Worm (Caenorhabditis elegans) whole organism, dauer: ENCODE data around the gene R11G1.2.

Experiments used
- unc-62 ChIP-seq: sonication (generic microtip); optimal IDR thresholded peaks from 2 replicates; lab custom pipeline; 2017; ENCODE audit warnings: missing biosample characterization, missing genetic modification reagents, missing genetic modification characterization

The R11G1.2 gene

DNA sequence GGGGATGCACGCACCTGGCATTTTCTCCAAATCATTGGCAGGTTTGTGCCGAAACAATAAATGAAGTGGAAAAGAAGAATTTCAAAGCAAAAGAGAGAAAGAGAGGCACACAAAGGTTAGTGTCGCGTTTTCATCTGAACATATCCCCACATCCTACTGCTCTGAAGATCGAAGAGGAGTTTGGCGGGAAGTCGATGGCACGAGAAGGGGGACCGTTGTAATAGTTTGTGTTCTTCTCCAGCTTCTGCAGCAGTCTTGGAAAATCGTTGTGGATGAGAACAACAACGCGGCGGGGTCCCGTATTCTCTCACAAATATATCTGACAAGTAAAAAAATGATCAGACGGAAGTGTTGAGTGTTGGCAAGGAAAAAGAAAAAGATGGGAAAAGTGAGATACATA lies 4.5 kb upstream of the R11G1.2 start:
- TF ChIP-seq unc-62 (GFP tag; lab: Kevin White, UChicago) = no peak

DNA sequence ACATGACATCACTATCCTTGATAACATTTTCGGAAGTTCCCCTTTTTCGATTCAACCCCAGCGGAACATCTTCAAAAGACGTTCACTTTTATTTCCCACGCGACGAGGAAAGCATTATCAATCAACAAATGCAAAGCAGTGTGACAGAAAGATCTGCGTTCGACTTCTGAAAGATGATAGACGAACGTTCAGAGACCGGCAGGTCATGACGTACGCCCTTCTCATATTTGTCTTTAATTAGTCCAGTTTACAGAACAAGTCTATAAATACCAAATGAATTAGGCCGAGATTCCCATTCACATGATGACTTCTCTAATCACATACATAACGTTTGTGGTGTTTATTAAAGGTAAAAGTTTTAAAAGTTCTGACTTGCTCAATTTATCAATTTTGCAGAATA lies 4.2 kb downstream of the R11G1.2 start, which contains the start of gene R11G1.11:
TSS of gene R11G1.11 (plus strand) at position 301 of the 400 bp plus-strand sequence.
- no peak for TF ChIP-seq unc-62 (GFP tag; lab: Kevin White, UChicago)

DNA sequence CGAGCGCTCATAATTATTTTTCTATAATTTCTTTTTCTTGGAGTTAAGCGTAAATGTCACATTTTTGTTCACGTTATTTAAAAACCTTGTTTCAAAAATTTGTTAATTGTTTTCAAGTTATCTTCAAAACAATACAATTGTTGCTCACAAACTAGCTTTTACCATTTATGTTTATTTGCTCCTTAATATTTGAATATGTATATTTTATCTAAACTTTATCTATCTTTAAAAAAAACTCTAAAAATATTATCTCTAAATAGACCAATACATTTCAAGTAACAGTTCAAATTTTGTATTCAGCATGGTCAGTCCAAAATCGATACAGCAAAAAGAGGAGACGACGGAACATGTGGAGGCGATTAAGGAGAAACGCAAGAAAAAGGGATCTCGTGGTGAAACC lies 5.6 kb downstream of the R11G1.2 start, which contains the start of gene R11G1.7:
TSS of gene R11G1.7 (plus strand) at position 301 of the 400 bp plus-strand sequence.
- TF ChIP-seq unc-62 (GFP tag; lab: Kevin White, UChicago) = no peak

DNA sequence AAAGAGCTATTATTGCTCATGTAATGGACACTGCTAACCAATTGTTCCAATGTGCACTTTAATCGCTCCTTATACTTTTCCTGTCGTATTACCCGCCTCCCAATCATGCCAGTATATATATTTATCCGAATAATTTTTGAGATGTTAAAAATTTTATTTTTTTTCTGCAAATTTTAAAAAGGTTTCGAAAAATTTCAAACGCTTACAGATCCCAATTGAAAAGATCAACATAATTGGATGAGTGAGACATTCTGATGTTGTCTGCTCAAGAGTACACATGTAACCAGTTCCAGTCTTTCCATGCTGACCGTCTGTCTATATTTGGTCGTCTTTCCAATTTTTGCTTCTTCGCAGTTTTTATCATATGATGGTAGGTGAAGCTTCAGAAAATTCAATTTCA lies 8.8 kb downstream of the R11G1.2 start, which contains the start of gene R11G1.1:
TSS of gene R11G1.1 (plus strand) at position 301 of the 400 bp plus-strand sequence.
- TF ChIP-seq unc-62 (GFP tag; lab: Kevin White, UChicago) = no peak

DNA sequence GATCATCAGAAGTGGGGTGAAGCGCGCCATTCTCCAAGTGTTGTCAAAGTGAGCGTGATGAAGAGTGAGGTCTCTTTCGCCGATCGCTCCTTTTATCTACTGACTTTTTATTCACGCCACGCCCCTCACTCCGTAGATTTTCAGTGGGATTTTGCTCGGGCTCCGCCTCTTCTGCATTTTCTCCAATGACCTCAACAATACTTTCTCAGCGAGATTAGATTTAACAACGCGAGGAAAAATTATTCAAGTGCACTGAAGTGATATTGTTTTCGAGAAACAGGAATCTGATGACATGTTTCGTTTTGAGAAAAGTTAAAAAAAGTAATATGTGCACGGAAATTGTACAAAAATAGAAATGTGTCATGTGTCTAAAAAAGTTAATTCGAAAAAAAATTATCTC lies 18.4 kb downstream of the R11G1.2 start, which contains the start of gene snet-1:
TSS of gene snet-1 (minus strand) at position 101 of the 400 bp plus-strand sequence.
- no peak for TF ChIP-seq unc-62 (GFP tag; lab: Kevin White, UChicago)

DNA sequence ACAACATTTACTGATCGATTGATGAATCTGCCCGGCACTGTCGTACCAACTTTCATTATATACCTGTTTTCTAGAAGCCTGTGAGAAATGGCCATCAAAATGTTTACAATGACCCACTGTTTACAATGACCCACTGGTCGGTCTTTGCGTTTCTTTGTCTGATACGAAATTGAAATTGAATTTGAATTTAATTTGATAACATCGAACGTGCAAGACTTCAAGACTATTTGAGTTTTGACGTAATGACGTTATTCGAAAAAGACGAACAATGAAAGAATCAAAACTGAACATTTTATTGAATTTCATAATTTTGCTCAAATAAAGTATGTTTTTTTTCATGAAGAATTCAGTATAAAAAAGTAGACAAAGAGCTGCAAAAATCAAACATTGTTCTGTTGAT lies 21.6 kb downstream of the R11G1.2 start, which contains the start of gene C02F12.5:
TSS of gene C02F12.5 (minus strand) at position 101 of the 400 bp plus-strand sequence.
- TF ChIP-seq unc-62 (GFP tag; lab: Kevin White, UChicago) = no peak

DNA sequence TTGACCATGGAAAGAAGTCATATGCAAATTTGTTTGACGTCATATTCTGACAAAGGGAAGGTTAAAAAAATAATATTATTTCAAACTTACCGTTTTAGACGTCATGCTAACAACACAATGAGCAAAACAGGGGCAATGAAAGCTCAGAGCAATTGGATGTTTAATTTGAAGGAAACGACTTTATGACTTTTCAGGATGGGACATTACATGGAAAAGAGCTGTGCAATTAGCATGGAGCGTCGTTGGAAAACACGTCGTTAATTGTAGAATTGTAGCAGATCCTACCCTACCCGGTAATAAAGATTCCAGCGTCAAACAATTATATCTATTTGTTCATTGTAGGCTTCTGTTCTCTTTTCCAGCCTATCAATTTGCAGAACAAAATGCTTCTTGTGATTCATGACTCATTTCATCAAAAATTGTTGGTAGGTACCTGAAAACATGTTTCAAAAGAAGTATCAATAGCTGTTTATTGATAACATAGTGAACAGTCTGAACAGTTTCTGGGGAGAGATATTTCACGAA lies 23.2 kb downstream of the R11G1.2 start, which contains the start of gene ceh-63:
TSS of gene ceh-63 (minus strand) at position 475 of the 525 bp plus-strand sequence.
- no peak for TF ChIP-seq unc-62 (GFP tag; lab: Kevin White, UChicago)

DNA sequence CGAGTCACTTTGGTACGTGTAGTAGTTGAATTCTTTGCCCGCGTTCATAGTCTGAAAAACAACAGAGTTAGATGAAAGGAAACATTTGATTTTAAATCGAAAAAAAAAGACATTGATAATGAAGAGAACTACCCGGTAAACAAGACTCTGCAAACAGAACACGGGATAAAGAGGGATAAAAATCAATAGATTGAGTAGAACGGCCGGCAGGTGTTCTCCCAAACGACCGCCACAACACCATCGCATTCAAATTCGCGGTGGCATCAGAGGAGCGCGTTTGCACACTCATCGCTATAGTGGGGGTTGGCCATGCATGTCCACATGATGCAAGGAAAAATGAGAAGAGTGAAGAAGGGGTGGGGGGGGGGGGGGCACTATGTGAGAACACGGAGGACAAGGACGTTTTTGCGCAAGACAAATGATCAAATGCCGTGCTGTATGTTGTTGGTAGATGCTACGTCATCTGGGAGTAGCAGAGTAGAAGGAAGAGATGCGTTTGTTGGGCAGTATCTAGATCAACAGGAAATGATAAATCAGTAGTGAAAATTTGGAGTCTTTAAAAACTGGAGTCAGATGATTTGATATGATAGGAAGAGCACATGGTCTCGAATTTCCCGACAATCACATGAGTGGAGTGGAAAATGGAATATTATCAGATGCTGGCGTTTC lies 28.2 kb downstream of the R11G1.2 start, which contains the start of gene tag-52:
TSS of gene tag-52 (minus strand) at position 51 of the 669 bp plus-strand sequence.
- no peak for TF ChIP-seq unc-62 (GFP tag; lab: Kevin White, UChicago)

DNA sequence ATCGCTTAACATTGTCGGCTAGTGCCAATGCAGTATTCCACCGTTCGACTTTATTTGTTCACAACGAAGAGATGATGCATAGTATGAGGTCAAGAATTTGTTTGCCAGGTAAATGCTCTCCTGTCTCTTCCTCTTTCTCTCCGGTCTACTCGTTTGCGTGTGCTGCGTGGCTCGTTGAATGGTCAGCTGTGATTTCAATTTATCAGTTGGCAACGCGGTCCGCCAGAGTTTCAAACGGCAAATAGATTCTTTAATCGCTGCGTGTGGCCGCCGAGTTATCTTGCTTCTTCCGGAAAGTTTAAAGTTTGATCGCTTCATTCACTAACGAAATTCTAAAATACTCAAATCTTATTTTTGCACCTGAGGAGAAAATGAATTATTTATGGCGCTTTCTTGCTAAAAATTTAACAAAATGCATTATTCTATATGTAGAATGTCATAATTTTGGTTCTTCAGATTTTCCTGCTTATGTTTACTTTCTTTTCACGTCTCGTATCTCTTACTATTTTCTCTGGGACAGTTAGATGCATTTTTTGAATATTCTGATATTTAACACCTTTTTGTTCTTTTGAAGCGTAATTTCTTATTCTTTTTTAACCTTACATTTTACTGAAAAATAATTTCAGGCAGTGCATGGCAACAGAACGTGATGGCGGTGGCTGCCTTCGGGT lies 30.3 kb downstream of the R11G1.2 start, which contains the start of gene tsp-17:
TSS of gene tsp-17 (plus strand) at position 621 of the 671 bp plus-strand sequence.
- no peak for TF ChIP-seq unc-62 (GFP tag; lab: Kevin White, UChicago)

DNA sequence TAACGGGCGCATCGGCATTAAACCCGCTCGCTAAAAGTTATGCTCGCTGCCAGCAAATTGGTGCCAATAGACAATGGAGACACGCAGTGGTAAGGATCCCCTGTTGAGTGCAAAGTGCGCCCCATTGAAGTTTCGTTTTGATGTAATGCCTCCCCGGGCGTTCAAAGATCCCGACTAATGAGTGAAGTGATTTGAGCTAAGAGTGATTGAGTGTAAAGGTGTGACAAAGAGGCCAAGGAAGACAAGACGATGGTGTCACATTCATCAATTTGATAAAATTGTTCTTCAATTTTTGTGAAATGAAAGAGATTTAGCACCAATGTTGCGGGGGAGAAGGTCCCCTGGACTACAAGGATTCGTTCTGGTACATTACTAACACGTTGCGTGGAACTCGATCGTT lies 32.6 kb downstream of the R11G1.2 start:
- no peak for TF ChIP-seq unc-62 (GFP tag; lab: Kevin White, UChicago)

DNA sequence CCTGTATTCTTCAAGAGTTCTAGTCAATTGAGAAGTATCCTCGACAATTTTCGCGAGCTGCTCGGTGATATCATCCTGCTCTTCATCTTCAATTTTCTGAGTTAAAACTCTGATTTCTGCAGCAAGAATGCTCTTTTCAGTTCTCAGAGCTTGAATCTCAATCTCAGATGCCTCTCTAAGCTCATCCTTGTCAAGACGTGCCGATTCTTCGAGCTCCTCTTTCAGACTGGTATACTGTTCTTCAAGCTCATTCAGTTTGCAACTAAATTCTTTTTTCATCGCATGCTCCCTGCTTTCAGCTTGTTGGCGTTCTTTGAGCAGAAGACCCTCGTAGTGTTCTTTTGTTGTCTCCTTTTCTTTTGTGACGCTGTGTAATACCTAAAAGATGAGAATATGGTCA lies 36.0 kb downstream of the R11G1.2 start:
- TF ChIP-seq unc-62 (GFP tag; lab: Kevin White, UChicago) = no peak

DNA sequence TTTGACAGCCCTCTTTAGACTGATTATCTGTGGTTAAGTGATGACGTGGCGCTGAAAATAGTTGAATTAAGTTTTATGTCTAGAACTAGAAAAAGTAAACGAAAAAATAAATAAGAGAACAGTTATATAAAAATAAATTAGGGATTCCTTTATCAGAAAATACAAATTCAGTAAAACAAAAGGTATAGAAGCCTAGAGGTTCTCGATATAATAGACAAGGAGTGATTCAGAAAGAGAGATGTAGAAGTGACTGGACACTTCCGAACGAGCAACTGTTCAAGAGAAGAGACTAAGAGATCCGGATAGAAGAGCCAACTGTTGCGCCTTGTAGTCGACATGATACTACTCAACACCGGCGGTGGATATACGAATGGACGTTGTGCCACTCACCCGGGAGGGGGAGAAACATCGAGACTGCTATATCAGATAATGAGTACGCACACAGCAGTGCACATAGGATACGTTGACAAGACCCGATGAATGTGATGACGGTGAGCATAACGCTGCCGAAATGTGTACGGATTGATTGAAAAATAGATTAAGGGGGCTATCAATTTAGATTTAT lies 38.8 kb downstream of the R11G1.2 start, which contains the start of gene tag-278:
TSS of gene tag-278 (minus strand) at position 51 of the 565 bp plus-strand sequence.
- TF ChIP-seq unc-62 (GFP tag; lab: Kevin White, UChicago) = no peak

DNA sequence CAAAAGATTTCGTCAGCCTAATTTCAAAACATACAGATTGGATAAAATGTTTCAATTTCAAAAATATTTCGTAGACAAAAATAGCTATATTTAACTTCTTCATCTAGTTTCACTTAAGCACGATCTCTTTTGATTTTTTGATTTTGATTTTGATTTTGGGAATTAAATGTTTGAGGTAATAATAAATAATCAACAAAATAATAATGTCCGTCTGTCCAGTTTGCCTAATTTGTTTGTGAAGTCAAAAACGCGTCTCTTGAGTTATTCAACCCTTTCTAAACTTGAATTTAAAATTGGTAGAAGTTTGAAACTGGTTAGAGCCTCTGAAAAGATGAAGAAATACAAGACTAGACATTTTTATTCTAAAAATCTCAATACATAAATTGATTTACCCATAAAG lies 39.4 kb downstream of the R11G1.2 start:
- no peak for TF ChIP-seq unc-62 (GFP tag; lab: Kevin White, UChicago)

DNA sequence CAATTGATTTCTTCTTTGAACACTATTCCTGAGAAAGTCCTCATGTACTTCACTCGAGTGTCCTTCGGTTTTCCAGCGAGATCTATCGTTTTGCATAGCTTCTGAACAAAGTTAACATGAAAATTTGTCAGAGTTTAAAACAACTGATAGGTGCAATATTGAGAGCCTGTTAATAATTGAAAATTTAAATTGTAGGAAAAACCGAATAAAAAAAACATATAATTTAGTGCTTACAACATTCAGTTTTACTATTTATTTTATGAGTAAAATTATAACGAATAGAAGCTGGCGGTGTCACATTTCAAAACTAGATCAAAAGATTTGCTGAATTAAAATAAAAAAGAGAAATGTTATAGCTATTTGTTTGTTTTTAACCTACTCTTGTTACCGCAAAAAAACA lies 42.7 kb downstream of the R11G1.2 start, which contains the start of gene C02F12.8:
TSS of gene C02F12.8 (minus strand) at position 101 of the 400 bp plus-strand sequence.
- TF ChIP-seq unc-62 (GFP tag; lab: Kevin White, UChicago) = no peak

DNA sequence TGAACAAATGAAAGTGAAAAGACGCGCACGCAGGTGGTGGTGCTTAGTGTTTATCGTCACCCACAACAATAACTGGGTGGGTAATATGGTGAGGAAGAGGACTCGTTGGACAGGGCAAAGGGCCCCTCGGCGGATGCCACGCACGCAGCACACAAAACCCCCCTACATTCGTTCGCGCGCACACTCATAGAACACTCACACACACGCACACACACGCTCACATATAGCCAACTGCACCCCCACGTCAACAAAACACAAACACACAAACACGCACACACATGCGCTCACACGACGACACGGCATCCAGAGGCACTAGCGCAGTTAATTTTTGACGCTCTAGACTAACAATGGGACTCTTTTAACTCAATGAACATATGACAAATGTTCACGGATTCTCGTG lies 43.8 kb downstream of the R11G1.2 start:
- no peak for TF ChIP-seq unc-62 (GFP tag; lab: Kevin White, UChicago)
